Worm (Caenorhabditis elegans) whole organism, early embryonic: ENCODE measurements around the gene M02B1.4.

Experiments used
- ama-1 ChIP-seq: fragments of 150-350 bp; optimal IDR thresholded peaks from 2 replicates; lab custom pipeline; 2014
- flt-1 ChIP-seq: fragments of 200-800 bp; sonication (Bioruptor generic); IDR thresholded peaks from 2 replicates; pipeline ENCODE4 v1.3.6; 2022; ENCODE audit warnings: missing genetic modification characterization, missing compliant biosample characterization
- pes-1 ChIP-seq: fragments of 200-800 bp; sonication (Bioruptor generic); IDR thresholded peaks from 2 replicates; pipeline ENCODE4 v1.3.6; 2022; ENCODE audit warnings: missing genetic modification reagents, missing genetic modification characterization, missing compliant biosample characterization
- tra-4 ChIP-seq: sonication (generic microtip); optimal IDR thresholded peaks from 2 replicates; lab custom pipeline; 2017; ENCODE audit warnings: missing genetic modification characterization, missing compliant biosample characterization

ce11 chrIV:12813822-12814221 lies 11.3 kb downstream of the M02B1.4 start:
- TF ChIP-seq flt-1 (GFP tag; lab: Robert Waterston, UW) (no peak), ama-1 (lab: Kevin White, UChicago) (no peak), tra-4 (tag; lab: Kevin White, UChicago) (no peak), pes-1 (GFP tag; lab: Robert Waterston, UW) (no peak)
